Fruit fly (Drosophila melanogaster) whole organism, embryonic: Measurements from ENCODE around the gene CG34303.

Experiments
- Aef1 ChIP-seq: fragments of 200-800 bp; sonication (Bioruptor generic); IDR thresholded peaks from 3 replicates; pipeline ENCODE4 v1.3.6; 2022; ENCODE audit warnings: missing biosample characterization, missing genetic modification characterization
- CG10267 ChIP-seq: fragments of 200-800 bp; sonication (Bioruptor generic); optimal IDR thresholded peaks from 2 replicates; lab custom pipeline; 2018; ENCODE audit warnings: missing biosample characterization, mild to moderate bottlenecking, missing genetic modification characterization, moderate library complexity
- CG10366 ChIP-seq: fragments of 200-800 bp; sonication (Bioruptor generic); IDR thresholded peaks from 2 replicates; pipeline ENCODE4 v1.3.6; 2022; ENCODE audit warnings: missing biosample characterization, missing genetic modification characterization
- CG11093 ChIP-seq: fragments of 200-800 bp; sonication (Bioruptor generic); IDR thresholded peaks from 3 replicates; pipeline ENCODE4 v1.3.6; 2022; ENCODE audit warnings: missing biosample characterization, missing genetic modification characterization
- CG12104 ChIP-seq: fragments of 200-800 bp; sonication (Bioruptor generic); optimal IDR thresholded peaks from 3 replicates; lab custom pipeline; 2016; ENCODE audit warnings: missing biosample characterization, missing genetic modification characterization
- CG13296 ChIP-seq: fragments of 200-800 bp; sonication (Bioruptor generic); optimal IDR thresholded peaks from 3 replicates; lab custom pipeline; 2018; ENCODE audit warnings: missing biosample characterization, mild to moderate bottlenecking, missing genetic modification characterization
- CG14014 ChIP-seq: fragments of 200-800 bp; sonication (Bioruptor generic); IDR thresholded peaks from 2 replicates; pipeline ENCODE4 v1.3.6; 2022; ENCODE audit warnings: missing biosample characterization, missing genetic modification characterization
- CG14441 ChIP-seq: fragments of 200-800 bp; sonication (Bioruptor generic); IDR thresholded peaks from 2 replicates; pipeline ENCODE4 v1.3.6; 2022; ENCODE audit warnings: missing biosample characterization, missing genetic modification characterization
- CG15073 ChIP-seq: fragments of 200-800 bp; sonication (Bioruptor generic); optimal IDR thresholded peaks from 2 replicates; lab custom pipeline; 2016; ENCODE audit warnings: missing biosample characterization, missing genetic modification characterization
- CG1647 ChIP-seq: fragments of 200-800 bp; sonication (Bioruptor generic); optimal IDR thresholded peaks from 3 replicates; lab custom pipeline; 2016; ENCODE audit warnings: missing biosample characterization, missing genetic modification characterization
- CG17361 ChIP-seq: fragments of 200-800 bp; sonication (Bioruptor generic); IDR thresholded peaks from 3 replicates; pipeline ENCODE4 v1.3.6; 2022; ENCODE audit warnings: missing biosample characterization, missing genetic modification characterization
- CG17612 ChIP-seq: fragments of 200-800 bp; sonication (Bioruptor generic); IDR thresholded peaks from 2 replicates; pipeline ENCODE4 v1.3.6; 2022; ENCODE audit warnings: missing biosample characterization, missing genetic modification characterization
- CG2129 ChIP-seq: fragments of 200-800 bp; sonication (Bioruptor generic); IDR thresholded peaks from 2 replicates; pipeline ENCODE4 v1.3.6; 2022; ENCODE audit warnings: missing biosample characterization, missing genetic modification characterization; ENCODE audit not compliant: partially characterized antibody
- CG2678 ChIP-seq: fragments of 200-800 bp; sonication (Bioruptor generic); optimal IDR thresholded peaks from 3 replicates; lab custom pipeline; 2019; ENCODE audit warnings: missing biosample characterization, mild to moderate bottlenecking, missing genetic modification characterization, moderate library complexity
- CG34224 ChIP-seq: fragments of 200-800 bp; sonication (Bioruptor generic); IDR thresholded peaks from 3 replicates; pipeline ENCODE4 v1.3.6; 2022; ENCODE audit warnings: missing biosample characterization, missing genetic modification characterization; ENCODE audit not compliant: partially characterized antibody
- CG3726 ChIP-seq: fragments of 200-800 bp; sonication (Bioruptor generic); IDR thresholded peaks from 3 replicates; pipeline ENCODE4, ENCODE4 v1.3.6; 2022; ENCODE audit warnings: missing biosample characterization, missing genetic modification characterization
- CG3995 ChIP-seq: fragments of 200-800 bp; sonication (Bioruptor generic); optimal IDR thresholded peaks from 3 replicates; lab custom pipeline; 2016; ENCODE audit warnings: missing biosample characterization, missing genetic modification characterization
- Dp ChIP-seq: fragments of 200-800 bp; sonication (Bioruptor generic); optimal IDR thresholded peaks from 2 replicates; lab custom pipeline; 2018; ENCODE audit warnings: missing biosample characterization, mild to moderate bottlenecking, missing genetic modification characterization, moderate library complexity
- ERR ChIP-seq: fragments of 200-800 bp; sonication (Bioruptor generic); optimal IDR thresholded peaks from 2 replicates; lab custom pipeline; 2016; ENCODE audit warnings: missing biosample characterization, missing genetic modification characterization
- H2.0 ChIP-seq: fragments of 200-800 bp; sonication (Bioruptor generic); IDR thresholded peaks from 2 replicates; pipeline ENCODE4 v1.3.6; 2022; ENCODE audit warnings: missing biosample characterization, missing genetic modification characterization
- HHEX ChIP-seq: fragments of 200-800 bp; sonication (Bioruptor generic); optimal IDR thresholded peaks from 3 replicates; lab custom pipeline; 2017; ENCODE audit warnings: missing biosample characterization, mild to moderate bottlenecking, missing genetic modification characterization, missing genetic modification reagents
- HLHmδ ChIP-seq: fragments of 200-800 bp; sonication (Bioruptor generic); optimal IDR thresholded peaks from 2 replicates; lab custom pipeline; 2018; ENCODE audit warnings: missing biosample characterization, mild to moderate bottlenecking, missing genetic modification characterization, moderate library complexity
- Hand ChIP-seq: fragments of 200-800 bp; sonication (Bioruptor generic); optimal IDR thresholded peaks from 2 replicates; lab custom pipeline; 2017; ENCODE audit warnings: mild to moderate bottlenecking, missing biosample characterization, missing genetic modification reagents, missing genetic modification characterization
- Lpt ChIP-seq: fragments of >200 bp; optimal IDR thresholded peaks from 2 replicates; lab custom pipeline; 2018; ENCODE audit warnings: missing biosample characterization, missing genetic modification characterization
- MBD-R2 ChIP-seq: fragments of 200-800 bp; sonication (Bioruptor generic); IDR thresholded peaks from 2 replicates; pipeline ENCODE4 v1.3.6; 2022; ENCODE audit warnings: missing biosample characterization, missing genetic modification characterization
- Max ChIP-seq: fragments of 200-800 bp; sonication (Bioruptor generic); optimal IDR thresholded peaks from 2 replicates; lab custom pipeline; 2016; ENCODE audit warnings: missing biosample characterization, mild to moderate bottlenecking, missing genetic modification characterization
- Med ChIP-seq: fragments of 200-800 bp; sonication (Bioruptor generic); peaks from one replicate; lab custom pipeline; 2016; ENCODE audit warnings: missing biosample characterization, missing genetic modification characterization, mild to moderate bottlenecking, inconsistent platforms, moderate library complexity
- Side ChIP-seq: fragments of 200-800 bp; sonication (Bioruptor generic); optimal IDR thresholded peaks from 2 replicates; lab custom pipeline; 2016; ENCODE audit warnings: missing biosample characterization, missing genetic modification characterization
- Spps ChIP-seq: fragments of 200-800 bp; sonication (Bioruptor generic); optimal IDR thresholded peaks from 2 replicates; lab custom pipeline; 2018; ENCODE audit warnings: missing biosample characterization, mild to moderate bottlenecking, missing genetic modification characterization
- Sry-δ ChIP-seq: fragments of 200-800 bp; sonication (Bioruptor generic); optimal IDR thresholded peaks from 2 replicates; lab custom pipeline; 2016; ENCODE audit warnings: missing biosample characterization, missing genetic modification characterization
- Trl ChIP-seq, 3 experiments: fragments of >200 bp in 2 of 3; fragments of 200-800 bp in 1 of 3; sonication (Bioruptor generic) in 1 of 3; optimal IDR thresholded peaks; 2 replicates in 1 of 3; 3 replicates in 2 of 3; lab custom pipeline; 2016 to 2017; ENCODE audit warnings: missing biosample characterization in 1 of 3, missing genetic modification characterization in 1 of 3
- ara ChIP-seq: fragments of 200-800 bp; sonication (Bioruptor generic); IDR thresholded peaks from 2 replicates; pipeline ENCODE4 v1.3.6; 2022; ENCODE audit warnings: missing biosample characterization, missing genetic modification characterization
- br ChIP-seq: fragments of >200 bp; optimal IDR thresholded peaks from 2 replicates; lab custom pipeline; 2017
- btn ChIP-seq: fragments of 200-800 bp; sonication (Bioruptor generic); optimal IDR thresholded peaks from 2 replicates; lab custom pipeline; 2016; ENCODE audit warnings: missing biosample characterization, missing genetic modification characterization
- cas ChIP-seq: fragments of 200-800 bp; sonication (Bioruptor generic); IDR thresholded peaks from 2 replicates; pipeline ENCODE4 v1.3.6; 2022; ENCODE audit warnings: missing biosample characterization, missing genetic modification characterization
- cg ChIP-seq: fragments of 200-800 bp; sonication (Bioruptor generic); optimal IDR thresholded peaks from 3 replicates; lab custom pipeline; 2019; ENCODE audit warnings: missing biosample characterization, mild to moderate bottlenecking, missing genetic modification characterization, moderate library complexity
- chm ChIP-seq: fragments of 200-800 bp; sonication (Bioruptor generic); IDR thresholded peaks from 2 replicates; pipeline ENCODE4 v1.3.6; 2022; ENCODE audit warnings: missing biosample characterization, missing genetic modification characterization
- corto ChIP-seq: fragments of 200-800 bp; sonication (Bioruptor generic); optimal IDR thresholded peaks from 2 replicates; lab custom pipeline; 2016; ENCODE audit warnings: missing biosample characterization, mild to moderate bottlenecking, missing genetic modification characterization, moderate library complexity
- fd64A ChIP-seq: fragments of 200-800 bp; sonication (Bioruptor generic); optimal IDR thresholded peaks from 3 replicates; lab custom pipeline; 2018; ENCODE audit warnings: missing biosample characterization, mild to moderate bottlenecking, missing genetic modification characterization
- fd96Cb ChIP-seq: fragments of 200-800 bp; sonication (Bioruptor generic); optimal IDR thresholded peaks from 2 replicates; lab custom pipeline; 2018; ENCODE audit warnings: missing biosample characterization, mild to moderate bottlenecking, missing genetic modification characterization, moderate library complexity
- gcm2 ChIP-seq: fragments of 200-800 bp; sonication (Bioruptor generic); optimal IDR thresholded peaks from 2 replicates; lab custom pipeline; 2016; ENCODE audit warnings: missing biosample characterization, missing genetic modification characterization
- grau ChIP-seq: fragments of 200-800 bp; optimal IDR thresholded peaks from 3 replicates; lab custom pipeline; 2019; ENCODE audit warnings: missing biosample characterization, mild to moderate bottlenecking, missing genetic modification characterization, moderate library complexity
- gro ChIP-seq: fragments of 200-800 bp; sonication (Bioruptor generic); optimal IDR thresholded peaks from 2 replicates; lab custom pipeline; 2016; ENCODE audit warnings: missing biosample characterization, missing genetic modification characterization
- ind ChIP-seq: fragments of 200-800 bp; sonication (Bioruptor generic); optimal IDR thresholded peaks from 3 replicates; lab custom pipeline; 2016; ENCODE audit warnings: missing biosample characterization, missing genetic modification characterization
- lab ChIP-seq: fragments of 200-800 bp; sonication (Bioruptor generic); optimal IDR thresholded peaks from 3 replicates; lab custom pipeline; 2017; ENCODE audit warnings: missing biosample characterization, missing genetic modification characterization, mild to moderate bottlenecking, moderate library complexity, missing genetic modification reagents
- lola ChIP-seq, 3 experiments: fragments of >200 bp in 2 of 3; fragments of 200-800 bp in 1 of 3; sonication (Bioruptor generic) in 1 of 3; optimal IDR thresholded peaks; 2 replicates each; lab custom pipeline; 2017 to 2019; ENCODE audit warnings: missing biosample characterization in 3 of 3, missing genetic modification characterization in 3 of 3, mild to moderate bottlenecking in 1 of 3, moderate library complexity in 1 of 3
- odd ChIP-seq: fragments of 200-800 bp; sonication (Bioruptor generic); optimal IDR thresholded peaks from 2 replicates; lab custom pipeline; 2017; ENCODE audit warnings: missing biosample characterization, mild to moderate bottlenecking, missing genetic modification characterization
- repo ChIP-seq: fragments of 200-800 bp; sonication (Bioruptor generic); optimal IDR thresholded peaks from 2 replicates; lab custom pipeline; 2016; ENCODE audit warnings: missing biosample characterization, missing genetic modification characterization
- trh ChIP-seq: fragments of 200-800 bp; sonication (Bioruptor generic); optimal IDR thresholded peaks from 2 replicates; lab custom pipeline; 2016; ENCODE audit warnings: missing biosample characterization, missing genetic modification characterization
- tup ChIP-seq: fragments of 200-800 bp; sonication (Bioruptor generic); optimal IDR thresholded peaks from 2 replicates; lab custom pipeline; 2016; ENCODE audit warnings: missing biosample characterization, mild to moderate bottlenecking, missing genetic modification characterization, moderate library complexity
- vfl ChIP-seq: fragments of 200-800 bp; sonication (Bioruptor generic); optimal IDR thresholded peaks from 2 replicates; lab custom pipeline; 2016; ENCODE audit warnings: missing biosample characterization, missing genetic modification characterization

Gene CG34303

dm6 chr3R:10130091-10130490 lies 21.6 kb downstream of the CG34303 start (continued):
- 0 out of 3 replicates have a peak, but pooled peaks have one; percentile 34 for TF ChIP-seq CG11093 (GFP tag; lab: Robert Waterston, UW)
- TF ChIP-seq gcm2 (GFP tag; lab: Kevin White, UChicago), result no peak
- no peak for TF ChIP-seq Sry-δ (GFP tag; lab: Kevin White, UChicago)
- TF ChIP-seq CG1647 (GFP tag; lab: Kevin White, UChicago), result no peak
- peak; percentile 90 for TF ChIP-seq Med (GFP tag; lab: Kevin White, UChicago)
- TF ChIP-seq Aef1, result no peak; the same call in 2 of the 3 replicates
- no peak for TF ChIP-seq br
- no peak for TF ChIP-seq CG2129 (GFP tag; lab: Robert Waterston, UW)
- peak; percentile 43 for TF ChIP-seq fd96Cb (tag; lab: Kevin White, UChicago)
- TF ChIP-seq gro (GFP tag; lab: Kevin White, UChicago), result peak; percentile 49
- TF ChIP-seq repo, result no peak
- TF ChIP-seq CG14441, result peak; percentile 71
- no peak for TF ChIP-seq HLHmδ (GFP tag; lab: Kevin White, UChicago)
- 0 out of 2 replicates have a peak, but pooled peaks have one; percentile 37 for TF ChIP-seq CG17612 (GFP tag; lab: Robert Waterston, UW)
- no peak for TF ChIP-seq CG15073 (GFP tag; lab: Kevin White, UChicago)
- TF ChIP-seq Dp (GFP tag; lab: Kevin White, UChicago), result no peak
- no peak for TF ChIP-seq corto (GFP tag; lab: Kevin White, UChicago)
- TF ChIP-seq HHEX, result peak; percentile 58
- TF ChIP-seq vfl (GFP tag; lab: Kevin White, UChicago), result no peak
- TF ChIP-seq cg (GFP tag; lab: Kevin White, UChicago), result no peak
- peak; percentile 48 for TF ChIP-seq H2.0
- no peak for TF ChIP-seq Side (GFP tag; lab: Kevin White, UChicago)
- peak; percentile 78 for TF ChIP-seq CG2678 (tag; lab: Kevin White, UChicago)
- TF ChIP-seq fd64A (GFP tag; lab: Kevin White, UChicago), result no peak
- TF ChIP-seq Spps (tag; lab: Kevin White, UChicago), result no peak
- no peak for TF ChIP-seq Trl (optimal IDR thresholded peaks at IDR 0.05; lab: Kevin White, UChicago)
- TF ChIP-seq Trl (GFP tag; optimal IDR thresholded peaks at IDR 0.05; lab: Kevin White, UChicago), result peak; percentile 21
- TF ChIP-seq cas (GFP tag; lab: Robert Waterston, UW), result peak; percentile 51; the same call in 1 of the 2 replicates
- TF ChIP-seq trh (GFP tag; lab: Kevin White, UChicago), result no peak
- TF ChIP-seq CG17361 (GFP tag; lab: Robert Waterston, UW), result peak; percentile 69
- peak; percentile 86 for TF ChIP-seq lab (GFP tag; lab: Kevin White, UChicago)
- no peak; the same call in 1 of the 2 replicates for TF ChIP-seq MBD-R2 (GFP tag; lab: Robert Waterston, UW)
- peak; percentile 32 for TF ChIP-seq Max (GFP tag; lab: Kevin White, UChicago)
- TF ChIP-seq CG10366 (GFP tag; lab: Robert Waterston, UW), result peak; percentile 66
- TF ChIP-seq CG34224 (GFP tag; lab: Robert Waterston, UW), result no peak
- TF ChIP-seq Hand (GFP tag; lab: Kevin White, UChicago), result peak; percentile 21
- TF ChIP-seq odd, result no peak
- TF ChIP-seq CG13296 (GFP tag; lab: Kevin White, UChicago), result peak; percentile 62
- no peak for TF ChIP-seq tup (GFP tag; lab: Kevin White, UChicago)
- TF ChIP-seq ERR (GFP tag; lab: Kevin White, UChicago), result no peak
- TF ChIP-seq CG14014 (GFP tag; lab: Robert Waterston, UW), result peak; percentile 71
- TF ChIP-seq CG3726 (GFP tag; lab: Robert Waterston, UW), result peak; percentile 63; the same call in 1 of the 3 replicates
- peak in 1 of 3 experiments; percentile 24 for TF ChIP-seq lola (GFP tag; optimal IDR thresholded peaks at IDR 0.05; lab: Kevin White, UChicago)
- no peak for TF ChIP-seq CG3995 (GFP tag; lab: Kevin White, UChicago)
- peak; percentile 48 for TF ChIP-seq ind (GFP tag; lab: Kevin White, UChicago)
- no peak for TF ChIP-seq CG12104 (GFP tag; lab: Kevin White, UChicago)
- TF ChIP-seq Lpt (GFP tag; lab: Kevin White, UChicago), result no peak
- TF ChIP-seq ara (GFP tag; lab: Robert Waterston, UW), result 0 out of 2 replicates have a peak, but pooled peaks have one; percentile 16
- peak; percentile 52 for TF ChIP-seq CG10267 (tag; lab: Kevin White, UChicago)
- TF ChIP-seq btn, result no peak
- no peak for TF ChIP-seq chm (GFP tag; lab: Robert Waterston, UW)
- peak; percentile 73 for TF ChIP-seq grau
